Fruit fly (Drosophila melanogaster): ENCODE results near the gene fd102C.
"Not testable (repeated sequence)": the region's sequence is repeated elsewhere in the genome, so short reads cannot be mapped to it uniquely, and the experiment has no call there.

Gene fd102C

DNA sequence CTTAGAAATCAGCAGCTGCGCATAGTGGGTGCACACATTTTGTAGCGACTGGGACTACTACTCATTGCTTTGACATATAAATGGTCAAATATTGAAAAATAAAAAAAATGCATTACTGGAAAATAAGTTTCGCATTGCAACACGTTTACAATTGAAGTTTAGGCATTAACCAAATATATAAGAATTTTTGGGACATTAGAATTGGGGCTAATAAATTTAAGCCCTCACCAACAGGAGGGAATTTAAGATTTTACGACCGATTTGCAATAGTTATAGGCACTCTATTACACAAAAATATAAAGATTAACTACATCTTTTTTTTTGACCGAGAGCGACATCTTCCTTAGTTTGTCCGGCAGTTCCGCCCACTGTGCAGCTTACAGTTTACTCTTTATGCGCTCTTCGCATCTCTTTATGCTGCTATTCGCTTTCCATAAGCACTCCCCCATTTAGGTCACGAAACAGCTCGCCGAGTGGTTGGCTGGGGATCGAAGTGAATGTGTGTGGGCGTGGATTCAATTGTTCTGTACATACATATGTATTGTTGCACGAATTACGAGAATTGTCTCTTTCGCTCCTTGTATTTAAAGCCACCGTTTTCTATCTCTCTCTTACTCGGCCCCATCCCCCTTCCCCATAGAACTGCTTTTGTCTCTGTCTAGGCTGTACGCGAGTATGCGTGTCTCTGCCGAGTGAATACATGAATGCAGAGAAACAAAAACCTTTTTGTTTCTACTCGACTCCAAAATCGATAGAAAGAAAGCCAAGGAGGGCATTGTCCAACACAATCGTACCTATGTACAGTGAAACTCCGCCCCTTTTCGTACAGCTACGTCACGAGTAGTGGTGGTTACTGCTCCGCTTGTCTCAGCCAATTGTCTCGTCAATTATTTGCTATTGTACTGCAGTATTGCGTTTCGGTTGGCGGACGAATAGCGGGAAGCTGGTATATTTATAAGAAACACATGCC is 36.6 kb downstream of the fd102C start:
- TF ChIP-seq ovo (GFP tag; optimal IDR thresholded peaks at IDR 0.05) (no peak), bab1 (GFP tag; optimal IDR thresholded peaks at IDR 0.05) (no peak), Clk (GFP tag; optimal IDR thresholded peaks at IDR 0.05) (no peak), CG5204 (GFP tag; optimal IDR thresholded peaks at IDR 0.05) (peak; percentile 40), CG33017 (tag; optimal IDR thresholded peaks at IDR 0.05) (no peak), CG7101 (tag; optimal IDR thresholded peaks at IDR 0.05) (no peak), CG11617 (GFP tag; optimal IDR thresholded peaks at IDR 0.05) (peak; percentile 39), CG7045 (GFP tag; optimal IDR thresholded peaks at IDR 0.05) (peak; percentile 23), cic (GFP tag; optimal IDR thresholded peaks at IDR 0.05) (no peak), CG12768 (GFP tag; optimal IDR thresholded peaks at IDR 0.05) (peak; percentile 38), Hr96 (GFP tag; optimal IDR thresholded peaks at IDR 0.05) (peak; percentile 43)

DNA sequence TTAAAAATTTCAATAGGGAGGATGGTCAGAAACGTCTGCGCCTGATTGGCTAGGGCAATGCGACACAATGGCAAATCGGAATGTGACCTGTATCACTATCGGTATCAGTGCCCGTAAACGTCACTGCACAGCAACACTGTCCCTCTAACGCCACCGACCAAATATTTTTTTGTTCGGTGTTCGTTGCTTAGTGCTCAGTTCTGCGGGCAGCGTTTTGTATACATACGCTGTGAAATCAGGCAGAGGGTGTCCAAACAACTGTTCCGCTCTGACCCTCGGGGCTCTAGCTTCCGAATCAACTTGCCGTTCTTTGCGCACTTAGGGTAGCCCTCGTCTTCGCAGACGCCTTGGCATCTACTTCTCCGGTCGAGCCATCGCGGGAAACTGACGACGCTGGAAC is 37.4 kb downstream of the fd102C start:
- TF ChIP-seq kay (GFP tag; ENCODE audit: borderline replicate concordance) (no peak), Crg-1 (GFP tag; optimal IDR thresholded peaks at IDR 0.05) (no peak)

DNA sequence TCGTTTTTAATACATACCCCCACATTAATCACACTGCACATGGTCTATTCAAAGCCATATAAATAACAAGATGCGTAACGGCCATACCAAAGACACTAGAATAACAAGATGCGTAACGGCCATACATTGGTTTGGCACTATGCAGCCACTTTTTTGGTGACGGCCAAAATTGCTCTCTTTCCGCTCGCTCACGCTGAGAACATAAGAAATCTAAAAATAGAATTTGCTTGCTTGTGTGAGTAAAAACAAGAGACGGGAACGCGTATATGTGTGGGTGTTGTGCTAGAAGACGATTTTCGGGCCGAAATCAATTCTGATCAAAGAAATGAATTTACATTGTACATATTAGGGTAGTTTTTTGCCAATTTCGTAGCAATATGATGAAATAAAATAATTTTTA is 55.5 kb downstream of the fd102C start, which contains the start of gene MED26:
Gene MED26 (minus strand): TSS at position 101 of the 400 bp plus-strand sequence.
- not testable (repeated sequence) for TF ChIP-seq CG12768, pad, Crg-1 (GFP tag; optimal IDR thresholded peaks at IDR 0.05)

DNA sequence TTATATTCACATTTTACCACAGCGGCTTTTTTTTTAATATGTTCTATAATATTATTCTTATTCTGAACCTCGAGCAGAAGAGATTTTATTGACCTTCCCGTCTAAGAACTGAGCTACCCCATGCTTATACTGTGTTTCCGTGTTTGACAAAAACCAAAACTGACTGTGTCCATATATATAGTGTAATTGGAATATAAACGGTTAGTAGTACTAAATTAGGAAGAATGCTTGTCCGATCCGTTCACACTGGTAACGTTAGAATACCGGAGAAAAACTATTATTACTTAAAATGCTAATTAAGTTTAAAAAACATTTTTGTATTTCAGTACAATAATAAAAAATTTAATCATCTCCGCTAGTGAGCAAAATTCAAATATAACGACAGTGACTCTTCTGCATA is 56.0 kb downstream of the fd102C start:
- TF ChIP-seq CG1620 (GFP tag; optimal IDR thresholded peaks at IDR 0.05) (no peak), ovo (GFP tag; optimal IDR thresholded peaks at IDR 0.05) (no peak), CG7045 (GFP tag; optimal IDR thresholded peaks at IDR 0.05) (no peak), Hr96 (GFP tag; optimal IDR thresholded peaks at IDR 0.05) (no peak), cic (GFP tag; optimal IDR thresholded peaks at IDR 0.05) (no peak), CG5204 (GFP tag; optimal IDR thresholded peaks at IDR 0.05) (no peak), Mnt (GFP tag; optimal IDR thresholded peaks at IDR 0.05) (no peak), tj (GFP tag; optimal IDR thresholded peaks at IDR 0.05) (no peak), CG14711 (tag; optimal IDR thresholded peaks at IDR 0.05) (no peak), CG12768 (GFP tag; optimal IDR thresholded peaks at IDR 0.05) (no peak), bab1 (GFP tag; optimal IDR thresholded peaks at IDR 0.05) (no peak), cnc (optimal IDR thresholded peaks at IDR 0.05) (no peak)

DNA sequence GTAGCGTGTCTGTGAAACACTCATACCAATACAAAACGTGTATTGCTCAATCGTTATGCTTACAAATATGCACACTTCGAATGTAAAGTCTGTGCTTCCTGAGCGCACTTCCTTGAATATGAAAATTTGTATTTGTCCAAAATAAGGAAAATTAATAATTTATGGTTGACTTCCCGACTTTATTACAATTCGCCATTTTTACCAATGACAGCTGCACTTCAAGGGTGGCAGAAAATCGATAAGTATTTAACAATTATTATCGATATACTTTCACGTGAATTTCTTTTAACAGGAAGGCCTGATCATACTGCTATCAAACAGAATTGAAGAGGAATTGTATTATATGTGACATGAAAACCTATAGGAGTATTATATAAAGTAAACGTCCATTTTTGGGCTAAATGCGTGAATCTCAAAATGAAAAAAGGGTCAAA is 56.9 kb downstream of the fd102C start:
- TF ChIP-seq kay (GFP tag; ENCODE audit: borderline replicate concordance) = peak; percentile 68
- no peak for TF ChIP-seq CG14711 (tag; optimal IDR thresholded peaks at IDR 0.05)
- no peak for TF ChIP-seq CG7045 (GFP tag; optimal IDR thresholded peaks at IDR 0.05)
- no peak for TF ChIP-seq toe (GFP tag; optimal IDR thresholded peaks at IDR 0.05)
- TF ChIP-seq cnc (optimal IDR thresholded peaks at IDR 0.05) = no peak
- TF ChIP-seq Mnt (GFP tag; optimal IDR thresholded peaks at IDR 0.05) = no peak
- TF ChIP-seq CG33017 (tag; optimal IDR thresholded peaks at IDR 0.05) = no peak
- TF ChIP-seq Clk (GFP tag; optimal IDR thresholded peaks at IDR 0.05) = no peak
- no peak for TF ChIP-seq CG1620 (GFP tag; optimal IDR thresholded peaks at IDR 0.05)
- no peak for TF ChIP-seq Hr96 (GFP tag; optimal IDR thresholded peaks at IDR 0.05)
- peak; percentile 30 for TF ChIP-seq bab1 (GFP tag; optimal IDR thresholded peaks at IDR 0.05)

Measured in whole organism, adult.